Fruit fly (Drosophila melanogaster) whole organism, adult: Measurements from ENCODE around the gene Ptp10D.

ENCODE experiments used
- CG11617 ChIP-seq: fragments of 200-800 bp; sonication (Bioruptor generic); optimal IDR thresholded peaks from 2 replicates; lab custom pipeline; 2017; ENCODE audit warnings: mild to moderate bottlenecking, missing biosample characterization, missing genetic modification reagents, missing genetic modification characterization
- CG12768 ChIP-seq: fragments of 200-800 bp; sonication (Bioruptor generic); optimal IDR thresholded peaks from 2 replicates; lab custom pipeline; 2017; ENCODE audit warnings: missing biosample characterization, missing genetic modification characterization, mild to moderate bottlenecking, moderate library complexity, missing genetic modification reagents
- CG14711 ChIP-seq: fragments of 200-800 bp; sonication (Bioruptor generic); optimal IDR thresholded peaks from 2 replicates; lab custom pipeline; 2018; ENCODE audit warnings: missing biosample characterization, mild to moderate bottlenecking, missing genetic modification characterization, moderate library complexity
- CG1620 ChIP-seq: fragments of 200-800 bp; sonication (Bioruptor generic); optimal IDR thresholded peaks from 2 replicates; lab custom pipeline; 2016; ENCODE audit warnings: missing biosample characterization, missing genetic modification characterization
- CG33017 ChIP-seq: fragments of 200-800 bp; sonication (Bioruptor generic); optimal IDR thresholded peaks from 2 replicates; lab custom pipeline; 2018; ENCODE audit warnings: missing biosample characterization, mild to moderate bottlenecking, missing genetic modification characterization, moderate library complexity
- CG5204 ChIP-seq: fragments of 200-800 bp; sonication (Bioruptor generic); optimal IDR thresholded peaks from 2 replicates; lab custom pipeline; 2016; ENCODE audit warnings: missing biosample characterization, missing genetic modification characterization
- CG7045 ChIP-seq: fragments of 200-800 bp; sonication (Bioruptor generic); optimal IDR thresholded peaks from 2 replicates; lab custom pipeline; 2017; ENCODE audit warnings: missing biosample characterization, mild to moderate bottlenecking, missing genetic modification characterization
- CG7101 ChIP-seq: fragments of 200-800 bp; sonication (Bioruptor generic); optimal IDR thresholded peaks from 2 replicates; lab custom pipeline; 2018; ENCODE audit warnings: missing biosample characterization, mild to moderate bottlenecking, missing genetic modification characterization, moderate library complexity
- Clk ChIP-seq: fragments of 200-800 bp; sonication (Bioruptor generic); optimal IDR thresholded peaks from 2 replicates; lab custom pipeline; 2017; ENCODE audit warnings: missing biosample characterization, missing genetic modification characterization
- Crg-1 ChIP-seq: fragments of 200-800 bp; sonication (Bioruptor generic); optimal IDR thresholded peaks from 2 replicates; lab custom pipeline; 2016; ENCODE audit warnings: missing biosample characterization, missing genetic modification characterization
- Hr96 ChIP-seq: fragments of 200-800 bp; sonication (Bioruptor generic); optimal IDR thresholded peaks from 2 replicates; lab custom pipeline; 2016; ENCODE audit warnings: missing biosample characterization, missing genetic modification characterization
- Mnt ChIP-seq: fragments of 200-800 bp; sonication (Bioruptor generic); optimal IDR thresholded peaks from 2 replicates; lab custom pipeline; 2016; ENCODE audit warnings: missing biosample characterization, mild to moderate bottlenecking, missing genetic modification characterization
- bab1 ChIP-seq: fragments of 200-800 bp; sonication (Bioruptor generic); optimal IDR thresholded peaks from 3 replicates; lab custom pipeline; 2019; ENCODE audit warnings: missing biosample characterization, mild to moderate bottlenecking, missing genetic modification characterization, moderate library complexity
- cic ChIP-seq: fragments of 200-800 bp; sonication (Bioruptor generic); optimal IDR thresholded peaks from 2 replicates; lab custom pipeline; 2017; ENCODE audit warnings: missing biosample characterization, mild to moderate bottlenecking, missing genetic modification characterization, moderate library complexity
- cnc ChIP-seq, 2 experiments: fragments of >200 bp; optimal IDR thresholded peaks; 2 replicates each; lab custom pipeline; 2017
- kay ChIP-seq: fragments of 200-800 bp; sonication (Bioruptor generic); peaks from one replicate; lab custom pipeline; 2016; ENCODE audit warnings: missing biosample characterization, missing genetic modification characterization, borderline replicate concordance
- ovo ChIP-seq: fragments of 200-800 bp; sonication (Bioruptor generic); optimal IDR thresholded peaks from 2 replicates; lab custom pipeline; 2016; ENCODE audit warnings: missing biosample characterization, missing genetic modification characterization
- pad ChIP-seq: fragments of 200-800 bp; sonication (Bioruptor generic); optimal IDR thresholded peaks from 3 replicates; lab custom pipeline; 2017; ENCODE audit warnings: missing biosample characterization, missing genetic modification characterization, mild to moderate bottlenecking, moderate library complexity, missing genetic modification reagents
- tj ChIP-seq: fragments of 200-800 bp; sonication (Bioruptor generic); optimal IDR thresholded peaks from 3 replicates; lab custom pipeline; 2017; ENCODE audit warnings: missing biosample characterization, mild to moderate bottlenecking, missing genetic modification characterization, moderate library complexity
- toe ChIP-seq: fragments of 200-800 bp; sonication (Bioruptor generic); optimal IDR thresholded peaks from 2 replicates; lab custom pipeline; 2016; ENCODE audit warnings: missing biosample characterization, missing genetic modification characterization

The Ptp10D gene

DNA sequence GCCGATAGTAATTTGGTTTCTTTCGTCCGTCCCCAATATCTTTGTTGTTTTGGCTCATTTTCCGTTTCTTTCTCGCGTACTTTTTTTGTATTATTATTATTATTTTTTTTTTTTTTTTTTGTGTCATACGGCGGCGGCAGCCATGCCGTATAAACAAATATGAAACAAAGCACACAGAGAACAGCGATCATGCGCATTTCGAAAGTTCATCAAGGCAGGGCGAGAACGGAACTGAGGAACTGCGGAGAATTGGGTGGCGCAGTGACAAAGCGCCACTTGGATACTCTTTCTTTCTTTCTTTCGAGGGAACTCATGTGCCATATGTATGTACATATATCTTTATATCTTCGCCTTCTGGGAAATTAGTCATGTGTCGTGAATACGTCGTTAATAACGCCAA is 62.6 kb downstream of the Ptp10D start:
- TF ChIP-seq pad: no peak
- TF ChIP-seq Hr96: no peak
- TF ChIP-seq CG11617 (GFP tag; lab: Kevin White, UChicago): peak; percentile 19
- TF ChIP-seq toe (GFP tag; lab: Kevin White, UChicago): no peak
- peak; percentile 55 for TF ChIP-seq kay
- no peak for TF ChIP-seq CG5204
- peak; percentile 50 for TF ChIP-seq ovo
- TF ChIP-seq Mnt: peak; percentile 43
- TF ChIP-seq Crg-1 (GFP tag; lab: Kevin White, UChicago): peak; percentile 23
- no peak for TF ChIP-seq Clk (GFP tag; lab: Kevin White, UChicago)
- TF ChIP-seq bab1 (GFP tag; lab: Kevin White, UChicago): peak; percentile 44
- no peak for TF ChIP-seq CG33017
- TF ChIP-seq CG1620 (GFP tag; lab: Kevin White, UChicago): no peak
- TF ChIP-seq cic (GFP tag; lab: Kevin White, UChicago): no peak
- no peak for TF ChIP-seq CG14711 (tag; lab: Kevin White, UChicago)
- TF ChIP-seq CG7045 (GFP tag; lab: Kevin White, UChicago): no peak
- TF ChIP-seq CG12768 (GFP tag; lab: Kevin White, UChicago): no peak
- TF ChIP-seq tj (GFP tag; lab: Kevin White, UChicago): peak; percentile 47

DNA sequence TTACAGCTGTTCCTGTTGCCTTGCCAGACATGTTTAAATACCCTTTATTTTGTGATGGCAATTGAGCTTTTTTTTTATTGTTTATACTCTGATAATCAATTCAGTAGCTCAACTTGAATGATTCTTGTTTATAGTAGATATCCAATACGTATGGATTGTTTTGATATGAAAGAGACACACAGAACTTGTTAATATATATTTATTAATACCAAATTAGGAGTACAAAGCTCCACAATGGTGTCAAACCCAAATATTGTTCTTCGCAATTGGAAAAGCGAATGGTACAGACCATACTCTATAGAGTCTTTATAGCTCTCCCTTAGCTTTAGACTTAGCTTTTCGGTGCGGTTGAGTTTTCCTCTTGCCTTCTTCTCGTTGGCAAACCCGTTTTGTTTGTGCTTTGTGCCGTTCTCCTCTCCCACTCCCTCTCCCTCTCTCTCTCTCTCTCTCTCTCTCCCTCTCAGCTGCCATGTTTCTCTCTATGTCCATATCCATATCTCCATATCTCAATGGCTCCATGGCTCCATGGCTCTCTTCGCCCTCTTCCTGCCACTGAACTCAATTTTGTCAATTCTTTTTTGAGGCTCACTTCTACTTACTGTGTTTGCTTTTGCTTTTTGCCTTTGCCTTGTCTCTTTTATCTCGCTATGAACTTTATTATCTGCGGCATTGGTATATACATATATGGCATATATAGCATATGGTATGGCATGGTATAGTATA is 64.3 kb downstream of the Ptp10D start:
- TF ChIP-seq CG11617 (GFP tag; lab: Kevin White, UChicago): peak; percentile 37
- peak; percentile 29 for TF ChIP-seq CG7101
- TF ChIP-seq CG12768 (GFP tag; lab: Kevin White, UChicago): peak; percentile 12
- TF ChIP-seq CG33017: no peak
- TF ChIP-seq bab1 (GFP tag; lab: Kevin White, UChicago): peak; percentile 33
- peak; percentile 68 for TF ChIP-seq ovo
- no peak for TF ChIP-seq toe (GFP tag; lab: Kevin White, UChicago)
- peak; percentile 16 for TF ChIP-seq CG14711 (tag; lab: Kevin White, UChicago)
- TF ChIP-seq pad: peak; percentile 49
- TF ChIP-seq cnc (optimal IDR thresholded peaks at IDR 0.05; lab: Kevin White, UChicago): no peak
- no peak for TF ChIP-seq Clk (GFP tag; lab: Kevin White, UChicago)
- peak; percentile 1 for TF ChIP-seq CG7045 (GFP tag; lab: Kevin White, UChicago)
- TF ChIP-seq tj (GFP tag; lab: Kevin White, UChicago): peak; percentile 45
- TF ChIP-seq Mnt: peak; percentile 57
- no peak for TF ChIP-seq Hr96
- TF ChIP-seq cic (GFP tag; lab: Kevin White, UChicago): peak; percentile 61
- peak; percentile 23 for TF ChIP-seq Crg-1 (GFP tag; lab: Kevin White, UChicago)

DNA sequence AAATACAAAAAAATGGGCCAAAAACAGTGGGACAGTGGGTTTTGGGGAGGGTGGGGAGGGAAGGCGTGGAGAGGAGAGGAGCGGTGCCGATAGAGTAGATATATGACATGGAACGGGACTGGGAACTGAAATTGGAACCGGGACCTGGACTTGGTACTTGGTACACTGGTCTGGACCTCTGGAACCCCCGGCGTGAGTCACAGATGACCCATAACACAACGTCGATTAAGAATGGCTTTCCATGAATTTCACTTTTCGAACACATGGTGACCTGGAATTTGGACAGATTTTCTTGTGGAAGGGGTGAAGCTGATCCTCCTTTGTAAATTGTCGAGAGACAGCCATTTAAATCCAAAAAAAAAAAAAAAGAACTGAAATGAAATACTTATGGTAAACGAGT is 64.9 kb downstream of the Ptp10D start:
- TF ChIP-seq cnc (optimal IDR thresholded peaks at IDR 0.05; lab: Kevin White, UChicago): no peak
- TF ChIP-seq CG12768 (GFP tag; lab: Kevin White, UChicago): no peak

DNA sequence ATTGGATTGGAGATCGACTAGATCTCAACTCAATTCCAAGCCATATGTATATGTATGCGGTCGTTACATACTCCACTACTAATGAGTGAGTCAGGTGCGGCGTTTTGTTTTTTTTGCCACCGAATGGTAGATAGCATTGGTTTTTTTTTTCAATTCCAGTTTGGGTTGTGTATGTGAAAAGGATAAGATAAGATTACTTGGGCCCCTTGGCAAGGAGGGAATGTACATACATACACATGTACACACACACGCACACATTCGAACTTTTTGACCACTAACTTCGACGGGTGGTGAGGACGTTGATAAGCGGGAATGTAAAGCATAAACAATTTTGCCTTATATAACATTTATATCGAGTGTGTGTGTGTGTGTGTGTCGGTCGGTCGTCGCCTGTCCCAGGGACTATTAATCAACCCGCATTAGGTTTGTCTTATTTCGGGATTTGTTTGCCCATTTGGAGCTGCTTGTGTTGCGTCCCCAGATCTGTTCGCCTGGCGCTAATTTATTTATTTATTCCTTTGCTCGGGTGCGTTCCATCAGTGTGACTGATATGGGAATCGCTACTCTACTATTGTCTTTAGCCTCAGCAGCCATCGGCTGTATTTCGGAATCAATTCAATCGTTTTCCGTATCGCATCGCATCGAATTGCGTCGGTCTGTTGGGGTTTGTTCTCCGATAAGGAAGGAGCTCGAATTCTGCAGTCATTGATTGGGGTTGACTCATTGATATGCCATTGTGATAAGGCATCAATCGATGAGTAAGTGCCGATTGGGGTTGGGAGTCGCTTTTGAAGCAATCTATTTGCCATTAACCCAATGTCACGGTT is 66.1 kb downstream of the Ptp10D start:
- TF ChIP-seq kay: peak; percentile 20
- no peak for TF ChIP-seq cnc (optimal IDR thresholded peaks at IDR 0.05; lab: Kevin White, UChicago)

DNA sequence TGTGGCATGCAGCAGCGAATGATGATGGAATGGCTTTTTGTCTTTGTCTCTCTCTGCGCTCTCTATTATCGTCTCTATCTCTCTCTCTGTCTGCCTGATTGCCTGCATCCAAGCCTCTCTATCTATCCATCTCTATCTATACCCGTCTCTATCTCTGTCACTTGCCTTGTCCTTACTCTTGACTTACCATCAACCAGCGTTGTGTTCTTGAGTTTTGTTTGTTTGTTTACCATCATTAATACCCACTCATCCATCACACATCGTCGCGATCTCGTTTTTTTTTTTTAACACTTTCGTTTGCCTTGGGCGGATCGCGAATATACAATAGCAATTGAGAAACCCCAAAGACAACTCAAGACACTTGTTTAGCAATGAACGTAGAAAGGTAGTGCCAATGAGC is 67.9 kb downstream of the Ptp10D start:
- TF ChIP-seq bab1 (GFP tag; lab: Kevin White, UChicago) (no peak), CG7045 (GFP tag; lab: Kevin White, UChicago) (no peak), CG11617 (GFP tag; lab: Kevin White, UChicago) (no peak), cic (GFP tag; lab: Kevin White, UChicago) (no peak), CG14711 (tag; lab: Kevin White, UChicago) (no peak), CG7101 (no peak), pad (no peak), Hr96 (no peak), Crg-1 (GFP tag; lab: Kevin White, UChicago) (no peak), toe (GFP tag; lab: Kevin White, UChicago) (no peak), CG5204 (no peak), Mnt (no peak), CG1620 (GFP tag; lab: Kevin White, UChicago) (no peak), Clk (GFP tag; lab: Kevin White, UChicago) (no peak), ovo (no peak), tj (GFP tag; lab: Kevin White, UChicago) (no peak), cnc (optimal IDR thresholded peaks at IDR 0.05; lab: Kevin White, UChicago) (no peak), kay (no peak), CG12768 (GFP tag; lab: Kevin White, UChicago) (no peak)
